Fruit fly (Drosophila melanogaster) whole organism, embryonic: ENCODE results near the gene Ns1.

Experiments
- Adf1 ChIP-seq: fragments of 200-800 bp; sonication (Bioruptor generic); IDR thresholded peaks from 2 replicates; pipeline ENCODE4 v1.3.6; 2022; ENCODE audit warnings: missing biosample characterization, missing genetic modification characterization
- BEAF-32 ChIP-seq: fragments of 200-800 bp; sonication (Bioruptor generic); optimal IDR thresholded peaks from 3 replicates; lab custom pipeline; 2017; ENCODE audit warnings: missing biosample characterization, missing genetic modification characterization, mild to moderate bottlenecking, moderate library complexity, missing genetic modification reagents
- BtbVII ChIP-seq: fragments of 200-800 bp; sonication (Bioruptor generic); optimal IDR thresholded peaks from 3 replicates; lab custom pipeline; 2017; ENCODE audit warnings: missing biosample characterization, mild to moderate bottlenecking, missing genetic modification characterization
- CG10366 ChIP-seq: fragments of 200-800 bp; sonication (Bioruptor generic); IDR thresholded peaks from 2 replicates; pipeline ENCODE4 v1.3.6; 2022; ENCODE audit warnings: missing biosample characterization, missing genetic modification characterization
- CG10543 ChIP-seq: fragments of 200-800 bp; sonication (Bioruptor generic); optimal IDR thresholded peaks from 3 replicates; lab custom pipeline; 2017; ENCODE audit warnings: missing biosample characterization, mild to moderate bottlenecking, missing genetic modification characterization, moderate library complexity
- CG11723 ChIP-seq: fragments of 200-800 bp; sonication (Bioruptor generic); optimal IDR thresholded peaks from 2 replicates; lab custom pipeline; 2017; ENCODE audit warnings: missing biosample characterization, mild to moderate bottlenecking, missing genetic modification characterization
- CG12299 ChIP-seq: fragments of 200-800 bp; sonication (Bioruptor generic); optimal IDR thresholded peaks from 2 replicates; lab custom pipeline; 2018; ENCODE audit warnings: missing biosample characterization, mild to moderate bottlenecking, missing genetic modification characterization
- CG14014 ChIP-seq: fragments of 200-800 bp; sonication (Bioruptor generic); IDR thresholded peaks from 2 replicates; pipeline ENCODE4 v1.3.6; 2022; ENCODE audit warnings: missing biosample characterization, missing genetic modification characterization
- CG14860 ChIP-seq: fragments of 200-800 bp; sonication (Bioruptor generic); IDR thresholded peaks from 3 replicates; pipeline ENCODE4 v1.3.6; 2022; ENCODE audit warnings: missing biosample characterization, missing genetic modification characterization; ENCODE audit not compliant: partially characterized antibody
- CG15514 ChIP-seq: fragments of 200-800 bp; sonication (Bioruptor generic); optimal IDR thresholded peaks from 3 replicates; lab custom pipeline; 2017; ENCODE audit warnings: missing biosample characterization, missing genetic modification characterization, mild to moderate bottlenecking, moderate library complexity, missing genetic modification reagents
- CG17612 ChIP-seq: fragments of 200-800 bp; sonication (Bioruptor generic); IDR thresholded peaks from 2 replicates; pipeline ENCODE4 v1.3.6; 2022; ENCODE audit warnings: missing biosample characterization, missing genetic modification characterization
- CG1832 ChIP-seq: fragments of 200-800 bp; sonication (Bioruptor generic); optimal IDR thresholded peaks from 2 replicates; lab custom pipeline; 2017; ENCODE audit warnings: missing biosample characterization, mild to moderate bottlenecking, missing genetic modification characterization, inconsistent platforms
- CG4360 ChIP-seq: fragments of 200-800 bp; sonication (Bioruptor generic); IDR thresholded peaks from 2 replicates; pipeline ENCODE4 v1.3.6; 2022; ENCODE audit warnings: missing biosample characterization, missing genetic modification characterization
- CG4707 ChIP-seq: fragments of 200-800 bp; sonication (Bioruptor generic); optimal IDR thresholded peaks from 2 replicates; lab custom pipeline; 2018; ENCODE audit warnings: missing biosample characterization, mild to moderate bottlenecking, missing genetic modification characterization, moderate library complexity
- CG6272 ChIP-seq: fragments of 200-800 bp; sonication (Bioruptor generic); IDR thresholded peaks from 2 replicates; pipeline ENCODE4 v1.3.6; 2022; ENCODE audit warnings: missing biosample characterization, missing genetic modification characterization
- CG6813 ChIP-seq: fragments of 200-800 bp; sonication (Bioruptor generic); optimal IDR thresholded peaks from 2 replicates; lab custom pipeline; 2017; ENCODE audit warnings: missing biosample characterization, missing genetic modification characterization, mild to moderate bottlenecking, moderate library complexity, missing genetic modification reagents
- CG7928 ChIP-seq: fragments of 200-800 bp; sonication (Bioruptor generic); optimal IDR thresholded peaks from 2 replicates; lab custom pipeline; 2017; ENCODE audit warnings: missing biosample characterization, mild to moderate bottlenecking, missing genetic modification characterization
- CG7987 ChIP-seq: fragments of 200-800 bp; sonication (Bioruptor generic); optimal IDR thresholded peaks from 2 replicates; lab custom pipeline; 2018; ENCODE audit warnings: missing biosample characterization, mild to moderate bottlenecking, missing genetic modification characterization, moderate library complexity
- CG8478 ChIP-seq: fragments of >200 bp; optimal IDR thresholded peaks from 2 replicates; lab custom pipeline; 2018
- CG9932 ChIP-seq: fragments of 200-800 bp; sonication (Bioruptor generic); IDR thresholded peaks from 2 replicates; pipeline ENCODE4 v1.3.6; 2022; ENCODE audit warnings: missing biosample characterization, missing genetic modification characterization
- CHES-1-like ChIP-seq: fragments of 200-800 bp; sonication (Bioruptor generic); optimal IDR thresholded peaks from 2 replicates; lab custom pipeline; 2016; ENCODE audit warnings: missing biosample characterization, missing genetic modification characterization
- Camta ChIP-seq: fragments of 200-800 bp; sonication (Bioruptor generic); optimal IDR thresholded peaks from 2 replicates; lab custom pipeline; 2016; ENCODE audit warnings: missing biosample characterization, missing genetic modification characterization
- E2f1 ChIP-seq: fragments of 200-800 bp; sonication (Bioruptor generic); IDR thresholded peaks from 2 replicates; pipeline ENCODE4 v1.3.6; 2022; ENCODE audit warnings: missing biosample characterization, missing genetic modification characterization
- HLH54F ChIP-seq: fragments of 200-800 bp; sonication (Bioruptor generic); optimal IDR thresholded peaks from 3 replicates; lab custom pipeline; 2016; ENCODE audit warnings: missing biosample characterization, missing genetic modification characterization
- Max ChIP-seq: fragments of 200-800 bp; sonication (Bioruptor generic); optimal IDR thresholded peaks from 2 replicates; lab custom pipeline; 2016; ENCODE audit warnings: missing biosample characterization, mild to moderate bottlenecking, missing genetic modification characterization
- NC2α ChIP-seq: fragments of 200-800 bp; sonication (Bioruptor generic); optimal IDR thresholded peaks from 2 replicates; lab custom pipeline; 2016; ENCODE audit warnings: missing biosample characterization, missing genetic modification characterization
- Scr ChIP-seq: fragments of 200-800 bp; sonication (Bioruptor generic); IDR thresholded peaks from 2 replicates; pipeline ENCODE4 v1.3.6; 2022; ENCODE audit warnings: missing biosample characterization, missing genetic modification characterization; ENCODE audit not compliant: partially characterized antibody
- Sox100B ChIP-seq: fragments of 200-800 bp; sonication (Bioruptor generic); optimal IDR thresholded peaks from 3 replicates; lab custom pipeline; 2018; ENCODE audit warnings: missing biosample characterization, mild to moderate bottlenecking, missing genetic modification characterization
- chm ChIP-seq: fragments of 200-800 bp; sonication (Bioruptor generic); IDR thresholded peaks from 2 replicates; pipeline ENCODE4 v1.3.6; 2022; ENCODE audit warnings: missing biosample characterization, missing genetic modification characterization
- cwo ChIP-seq: fragments of 200-800 bp; sonication (Bioruptor generic); optimal IDR thresholded peaks from 3 replicates; lab custom pipeline; 2017; ENCODE audit warnings: missing biosample characterization, missing genetic modification characterization, mild to moderate bottlenecking, moderate library complexity, missing genetic modification reagents
- en ChIP-seq: fragments of 200-800 bp; sonication (Bioruptor generic); optimal IDR thresholded peaks from 2 replicates; lab custom pipeline; 2016; ENCODE audit warnings: missing biosample characterization, missing genetic modification characterization
- ewg ChIP-seq: fragments of 200-800 bp; sonication (Bioruptor generic); optimal IDR thresholded peaks from 3 replicates; lab custom pipeline; 2017; ENCODE audit warnings: mild to moderate bottlenecking, missing biosample characterization, missing genetic modification reagents, missing genetic modification characterization
- fd64A ChIP-seq: fragments of 200-800 bp; sonication (Bioruptor generic); optimal IDR thresholded peaks from 3 replicates; lab custom pipeline; 2018; ENCODE audit warnings: missing biosample characterization, mild to moderate bottlenecking, missing genetic modification characterization
- gfzf ChIP-seq: fragments of 200-800 bp; sonication (Bioruptor generic); optimal IDR thresholded peaks from 2 replicates; lab custom pipeline; 2016; ENCODE audit warnings: missing biosample characterization, mild to moderate bottlenecking, missing genetic modification characterization, moderate library complexity
- gro ChIP-seq: fragments of 200-800 bp; sonication (Bioruptor generic); optimal IDR thresholded peaks from 2 replicates; lab custom pipeline; 2016; ENCODE audit warnings: missing biosample characterization, missing genetic modification characterization
- hb ChIP-seq: fragments of 200-800 bp; sonication (Bioruptor generic); IDR thresholded peaks from 3 replicates; pipeline ENCODE4 v1.3.6; 2022; ENCODE audit warnings: missing biosample characterization, missing genetic modification characterization; ENCODE audit not compliant: partially characterized antibody
- hkb ChIP-seq, 2 experiments: fragments of 200-800 bp in 1 of 2; fragments of >200 bp in 1 of 2; sonication (Bioruptor generic) in 1 of 2; IDR thresholded peaks in 1 of 2; optimal IDR thresholded peaks in 1 of 2; 2 replicates each; pipeline versions ENCODE4 v1.3.6 to Lab custom; 2017 to 2022; ENCODE audit warnings: missing biosample characterization in 1 of 2, missing genetic modification characterization in 1 of 2
- kah ChIP-seq: fragments of 200-800 bp; sonication (Bioruptor generic); optimal IDR thresholded peaks from 2 replicates; lab custom pipeline; 2018; ENCODE audit warnings: missing biosample characterization, mild to moderate bottlenecking, missing genetic modification characterization
- ken ChIP-seq: fragments of 200-800 bp; sonication (Bioruptor generic); IDR thresholded peaks from 3 replicates; pipeline ENCODE4 v1.3.6; 2022; ENCODE audit warnings: missing biosample characterization, missing genetic modification characterization
- lab ChIP-seq: fragments of 200-800 bp; sonication (Bioruptor generic); optimal IDR thresholded peaks from 3 replicates; lab custom pipeline; 2017; ENCODE audit warnings: missing biosample characterization, missing genetic modification characterization, mild to moderate bottlenecking, moderate library complexity, missing genetic modification reagents
- lilli ChIP-seq: fragments of 200-800 bp; sonication (Bioruptor generic); optimal IDR thresholded peaks from 3 replicates; lab custom pipeline; 2016; ENCODE audit warnings: missing biosample characterization, missing genetic modification characterization
- lmd ChIP-seq: fragments of 200-800 bp; sonication (Bioruptor generic); IDR thresholded peaks from 2 replicates; pipeline ENCODE4 v1.3.6; 2022; ENCODE audit warnings: missing biosample characterization, missing genetic modification characterization
- luna ChIP-seq: fragments of 200-800 bp; sonication (Bioruptor generic); optimal IDR thresholded peaks from 2 replicates; lab custom pipeline; 2016; ENCODE audit warnings: missing biosample characterization, missing genetic modification characterization
- nom ChIP-seq: fragments of 200-800 bp; sonication (Bioruptor generic); optimal IDR thresholded peaks from 2 replicates; lab custom pipeline; 2017; ENCODE audit warnings: missing biosample characterization, missing genetic modification characterization, mild to moderate bottlenecking, moderate library complexity, missing genetic modification reagents
- oc ChIP-seq: fragments of 200-800 bp; sonication (Bioruptor generic); optimal IDR thresholded peaks from 2 replicates; lab custom pipeline; 2018; ENCODE audit warnings: missing biosample characterization, mild to moderate bottlenecking, missing genetic modification characterization, moderate library complexity
- ro ChIP-seq: fragments of 200-800 bp; sonication (Bioruptor generic); IDR thresholded peaks from 2 replicates; pipeline ENCODE4 v1.3.6; 2022; ENCODE audit warnings: missing biosample characterization, missing genetic modification characterization
- sens-2 ChIP-seq: fragments of 200-800 bp; sonication (Bioruptor generic); IDR thresholded peaks from 2 replicates; pipeline ENCODE4 v1.3.6; 2022; ENCODE audit warnings: missing biosample characterization, missing genetic modification characterization
- so ChIP-seq: fragments of 200-800 bp; sonication (Bioruptor generic); IDR thresholded peaks from 3 replicates; pipeline ENCODE4 v1.3.6; 2022; ENCODE audit warnings: missing biosample characterization, missing genetic modification characterization
- zen ChIP-seq: fragments of 200-800 bp; sonication (Bioruptor generic); optimal IDR thresholded peaks from 3 replicates; lab custom pipeline; 2018; ENCODE audit warnings: missing biosample characterization, mild to moderate bottlenecking, missing genetic modification characterization, moderate library complexity

Ns1 gene

DNA sequence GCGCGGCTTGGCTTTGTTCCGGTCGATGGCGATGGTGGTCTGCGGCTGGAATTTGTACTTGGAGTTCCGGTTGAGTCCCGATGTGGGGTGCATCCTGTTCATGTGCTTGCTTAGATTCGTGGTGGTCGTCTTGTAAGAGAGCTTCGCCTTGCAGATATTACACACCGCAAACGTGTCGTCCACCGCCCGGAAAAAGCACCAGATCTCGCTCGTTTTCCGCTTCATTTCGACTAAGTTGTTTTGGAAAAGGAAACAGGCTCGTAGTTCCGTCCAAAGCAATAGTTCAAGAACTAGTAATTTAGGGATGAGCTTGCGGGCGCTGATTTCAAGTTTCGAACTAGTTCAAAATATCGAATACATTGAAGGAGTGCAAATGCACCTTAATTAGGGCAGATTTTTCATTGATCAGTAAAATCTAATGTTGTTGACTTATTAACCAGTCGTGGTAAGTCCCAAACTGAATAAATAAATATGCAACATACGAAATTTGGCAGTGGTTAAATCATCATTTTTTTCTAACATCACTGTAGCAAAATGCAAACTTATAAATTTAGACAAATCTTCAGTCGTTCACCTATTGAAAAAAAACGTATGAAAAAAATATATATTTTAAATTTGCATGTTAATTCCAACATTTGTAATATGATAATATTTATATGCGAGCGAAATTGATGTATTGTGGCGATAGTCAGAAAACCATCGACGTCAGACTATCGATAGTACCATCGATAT, 29.5 kb downstream of the Ns1 start, which contains the start of the genes bdwf and Patr-1 (continued):
- no peak for TF ChIP-seq E2f1 (GFP tag; lab: Robert Waterston, UW)
- no peak for TF ChIP-seq so (GFP tag; lab: Robert Waterston, UW)
- TF ChIP-seq Adf1 (GFP tag; lab: Robert Waterston, UW) = no peak
- TF ChIP-seq Camta (GFP tag; lab: Kevin White, UChicago) = no peak
- TF ChIP-seq lab = no peak
- TF ChIP-seq fd64A (GFP tag; lab: Kevin White, UChicago) = no peak
- peak; percentile 53 for TF ChIP-seq HLH54F (GFP tag; lab: Kevin White, UChicago)
- TF ChIP-seq en (GFP tag; lab: Kevin White, UChicago) = no peak
- TF ChIP-seq CG7928 (GFP tag; lab: Kevin White, UChicago) = no peak
- no peak for TF ChIP-seq CG11723 (GFP tag; lab: Kevin White, UChicago)
- TF ChIP-seq sens-2 (GFP tag; lab: Robert Waterston, UW) = no peak
- TF ChIP-seq oc (tag; lab: Kevin White, UChicago) = no peak
- no peak for TF ChIP-seq CG12299 (tag; lab: Kevin White, UChicago)
- TF ChIP-seq hkb (optimal IDR thresholded peaks at IDR 0.05; lab: Kevin White, UChicago) = no peak
- no peak for TF ChIP-seq hkb (GFP tag; IDR thresholded peaks at IDR 0.05; lab: Robert Waterston, UW)
- TF ChIP-seq gfzf (GFP tag; lab: Kevin White, UChicago) = peak; percentile 17
- no peak for TF ChIP-seq CG8478 (lab: Kevin White, UChicago)
- TF ChIP-seq CG17612 (GFP tag; lab: Robert Waterston, UW) = no peak
- no peak for TF ChIP-seq CG6813 (GFP tag; lab: Kevin White, UChicago)
- no peak for TF ChIP-seq CG7987 (GFP tag; lab: Kevin White, UChicago)
- TF ChIP-seq kah (GFP tag; lab: Kevin White, UChicago) = no peak
- no peak for TF ChIP-seq NC2α (GFP tag; lab: Kevin White, UChicago)
- TF ChIP-seq zen (tag; lab: Kevin White, UChicago) = peak; percentile 55
- TF ChIP-seq CG4707 (GFP tag; lab: Kevin White, UChicago) = no peak
- peak; percentile 95 for TF ChIP-seq BEAF-32
- peak; percentile 94 for TF ChIP-seq hb
- TF ChIP-seq CG9932 (GFP tag; lab: Robert Waterston, UW) = peak; percentile 38; the same call in 1 of the 2 replicates
- TF ChIP-seq Scr = peak; percentile 95
- no peak for TF ChIP-seq CG10366 (GFP tag; lab: Robert Waterston, UW)
- no peak for TF ChIP-seq nom (GFP tag; lab: Kevin White, UChicago)
- TF ChIP-seq lmd = no peak
- TF ChIP-seq CG1832 (GFP tag; lab: Kevin White, UChicago) = no peak
- TF ChIP-seq ro (GFP tag; lab: Robert Waterston, UW) = no peak
- TF ChIP-seq chm (GFP tag; lab: Robert Waterston, UW) = no peak
- TF ChIP-seq ken (GFP tag; lab: Robert Waterston, UW) = no peak
- TF ChIP-seq CG6272 (GFP tag; lab: Robert Waterston, UW) = no peak
- peak; percentile 37 for TF ChIP-seq lilli (GFP tag; lab: Kevin White, UChicago)
- TF ChIP-seq ewg = no peak
- peak; percentile 88 for TF ChIP-seq CG14860 (GFP tag; lab: Robert Waterston, UW)
- no peak for TF ChIP-seq Max (GFP tag; lab: Kevin White, UChicago)
- peak; percentile 15 for TF ChIP-seq gro (GFP tag; lab: Kevin White, UChicago)
- no peak for TF ChIP-seq luna
- peak; percentile 10 for TF ChIP-seq CG10543 (GFP tag; lab: Kevin White, UChicago)
- no peak for TF ChIP-seq CG4360 (GFP tag; lab: Robert Waterston, UW)
- TF ChIP-seq Sox100B (GFP tag; lab: Kevin White, UChicago) = peak; percentile 43
- peak; percentile 99 for TF ChIP-seq CG15514 (GFP tag; lab: Kevin White, UChicago)
- TF ChIP-seq BtbVII (GFP tag; lab: Kevin White, UChicago) = no peak
- TF ChIP-seq CHES-1-like = no peak
- TF ChIP-seq CG14014 (GFP tag; lab: Robert Waterston, UW) = no peak
- no peak for TF ChIP-seq cwo (GFP tag; lab: Kevin White, UChicago)
